Worm (Caenorhabditis elegans) whole organism, L2 larva: ENCODE measurements around the gene lite-1.

ENCODE experiments used
- C34F6.9 ChIP-seq: fragments of 150-350 bp; optimal IDR thresholded peaks from 2 replicates; lab custom pipeline; 2014; ENCODE audit warnings: missing biosample characterization, missing genetic modification characterization
- F13H6.1 ChIP-seq: sonication (generic microtip); optimal IDR thresholded peaks from 2 replicates; lab custom pipeline; 2016; ENCODE audit warnings: missing genetic modification characterization, missing compliant biosample characterization
- R02D3.7 ChIP-seq: fragments of 150-350 bp; optimal IDR thresholded peaks from 2 replicates; lab custom pipeline; 2014; ENCODE audit warnings: missing biosample characterization, missing genetic modification characterization
- Y55F3AM.14 ChIP-seq: fragments of 200-800 bp; sonication (Bioruptor generic); optimal IDR thresholded peaks from 2 replicates; lab custom pipeline; 2018; ENCODE audit warnings: mild to moderate bottlenecking, missing genetic modification characterization, missing compliant biosample characterization
- ZK546.5 ChIP-seq: sonication (generic microtip); optimal IDR thresholded peaks from 2 replicates; lab custom pipeline; 2017; ENCODE audit warnings: missing biosample characterization, missing genetic modification characterization
- alr-1 ChIP-seq: fragments of 150-350 bp; optimal IDR thresholded peaks from 2 replicates; lab custom pipeline; 2014; ENCODE audit warnings: missing biosample characterization, missing genetic modification characterization
- aly-2 ChIP-seq: fragments of 150-350 bp; optimal IDR thresholded peaks from 2 replicates; lab custom pipeline; 2014; ENCODE audit warnings: missing biosample characterization, missing genetic modification characterization
- ama-1 ChIP-seq: fragments of 150-350 bp; optimal IDR thresholded peaks from 2 replicates; lab custom pipeline; 2018; ENCODE audit warnings: inconsistent platforms
- blmp-1 ChIP-seq: sonication (generic microtip); optimal IDR thresholded peaks from 2 replicates; lab custom pipeline; 2017; ENCODE audit warnings: missing genetic modification characterization, mild to moderate bottlenecking, missing compliant biosample characterization, antibody characterized with exemption, moderate library complexity; ENCODE audit not compliant: insufficient read depth
- ceh-16 ChIP-seq: fragments of 150-350 bp; optimal IDR thresholded peaks from 2 replicates; lab custom pipeline; 2014; ENCODE audit warnings: missing biosample characterization, missing genetic modification characterization
- ceh-82 ChIP-seq: fragments of 150-350 bp; optimal IDR thresholded peaks from 2 replicates; lab custom pipeline; 2014; ENCODE audit warnings: missing biosample characterization, missing genetic modification characterization
- crh-2 ChIP-seq: sonication (generic microtip); optimal IDR thresholded peaks from 2 replicates; lab custom pipeline; 2017; ENCODE audit warnings: missing biosample characterization, missing genetic modification characterization
- dmd-4 ChIP-seq: sonication (generic microtip); optimal IDR thresholded peaks from 2 replicates; lab custom pipeline; 2017; ENCODE audit warnings: missing biosample characterization, missing genetic modification characterization
- egl-27 ChIP-seq: sonication (generic microtip); optimal IDR thresholded peaks from 3 replicates; lab custom pipeline; 2017; ENCODE audit warnings: missing biosample characterization, missing genetic modification reagents, missing genetic modification characterization
- elt-1 ChIP-seq: fragments of 150-350 bp; optimal IDR thresholded peaks from 2 replicates; lab custom pipeline; 2014; ENCODE audit warnings: missing biosample characterization, missing genetic modification characterization
- elt-3 ChIP-seq: sonication (generic microtip); optimal IDR thresholded peaks from 2 replicates; lab custom pipeline; 2017; ENCODE audit warnings: missing biosample characterization, missing genetic modification characterization
- fos-1 ChIP-seq: fragments of 150-350 bp; optimal IDR thresholded peaks from 2 replicates; lab custom pipeline; 2014; ENCODE audit warnings: missing biosample characterization, missing genetic modification characterization
- gmeb-1 ChIP-seq: fragments of 150-350 bp; optimal IDR thresholded peaks from 2 replicates; lab custom pipeline; 2014; ENCODE audit warnings: missing biosample characterization, missing genetic modification characterization
- lin-11 ChIP-seq: fragments of 150-350 bp; sonication (generic microtip); optimal IDR thresholded peaks from 2 replicates; lab custom pipeline; 2014; ENCODE audit warnings: missing biosample characterization, missing genetic modification characterization, inconsistent platforms, mixed read lengths
- lin-13 ChIP-seq: fragments of 150-350 bp; optimal IDR thresholded peaks from 2 replicates; lab custom pipeline; 2014; ENCODE audit warnings: missing biosample characterization, missing genetic modification reagents, missing genetic modification characterization
- lin-39 ChIP-seq: fragments of 150-350 bp; optimal IDR thresholded peaks from 2 replicates; lab custom pipeline; 2014; ENCODE audit warnings: missing biosample characterization, missing genetic modification reagents, missing genetic modification characterization
- lsy-2 ChIP-seq, 2 experiments: fragments of 150-350 bp in 1 of 2; sonication (generic microtip) in 1 of 2; optimal IDR thresholded peaks; 2 replicates each; lab custom pipeline; 2014 to 2017; ENCODE audit warnings: missing biosample characterization in 2 of 2, missing genetic modification characterization in 2 of 2
- mab-5 ChIP-seq: fragments of 150-350 bp; optimal IDR thresholded peaks from 2 replicates; lab custom pipeline; 2014; ENCODE audit warnings: missing biosample characterization, missing genetic modification characterization
- mbf-1 ChIP-seq: sonication (generic microtip); optimal IDR thresholded peaks from 2 replicates; lab custom pipeline; 2017; ENCODE audit warnings: missing biosample characterization, missing genetic modification characterization
- mdl-1 ChIP-seq, 2 experiments: fragments of 150-350 bp in 1 of 2; sonication (generic microtip) in 1 of 2; optimal IDR thresholded peaks; 2 replicates each; lab custom pipeline; 2017; ENCODE audit warnings: missing biosample characterization in 2 of 2, missing genetic modification characterization in 2 of 2
- nhr-10 ChIP-seq: sonication (generic microtip); optimal IDR thresholded peaks from 2 replicates; lab custom pipeline; 2017; ENCODE audit warnings: missing biosample characterization, missing genetic modification characterization
- nhr-11 ChIP-seq: fragments of 150-350 bp; optimal IDR thresholded peaks from 2 replicates; lab custom pipeline; 2014; ENCODE audit warnings: missing biosample characterization, missing genetic modification characterization
- nhr-12 ChIP-seq: fragments of 150-350 bp; optimal IDR thresholded peaks from 2 replicates; lab custom pipeline; 2014; ENCODE audit warnings: missing biosample characterization, missing genetic modification characterization
- nhr-129 ChIP-seq: fragments of 150-350 bp; optimal IDR thresholded peaks from 2 replicates; lab custom pipeline; 2014; ENCODE audit warnings: missing biosample characterization, missing genetic modification characterization
- nhr-21 ChIP-seq: fragments of 150-350 bp; optimal IDR thresholded peaks from 2 replicates; lab custom pipeline; 2014; ENCODE audit warnings: missing biosample characterization, missing genetic modification characterization
- nhr-23 ChIP-seq: fragments of 150-350 bp; optimal IDR thresholded peaks from 2 replicates; lab custom pipeline; 2014; ENCODE audit warnings: missing biosample characterization, missing genetic modification reagents, missing genetic modification characterization
- nhr-237 ChIP-seq: fragments of 150-350 bp; optimal IDR thresholded peaks from 2 replicates; lab custom pipeline; 2014; ENCODE audit warnings: missing biosample characterization, missing genetic modification characterization
- nhr-25 ChIP-seq: fragments of 150-350 bp; sonication (generic microtip); optimal IDR thresholded peaks from 3 replicates; lab custom pipeline; 2014; ENCODE audit warnings: missing biosample characterization, missing genetic modification characterization
- nhr-6 ChIP-seq: fragments of 150-350 bp; optimal IDR thresholded peaks from 2 replicates; lab custom pipeline; 2014; ENCODE audit warnings: missing biosample characterization, missing genetic modification characterization
- nhr-77 ChIP-seq: fragments of 150-350 bp; optimal IDR thresholded peaks from 2 replicates; lab custom pipeline; 2014; ENCODE audit warnings: missing biosample characterization, missing genetic modification characterization
- peb-1 ChIP-seq: fragments of 150-350 bp; optimal IDR thresholded peaks from 2 replicates; lab custom pipeline; 2014; ENCODE audit warnings: missing biosample characterization, missing genetic modification characterization
- sem-4 ChIP-seq: fragments of 150-350 bp; optimal IDR thresholded peaks from 2 replicates; lab custom pipeline; 2014; ENCODE audit warnings: missing biosample characterization, missing genetic modification reagents, missing genetic modification characterization
- skn-1 ChIP-seq: sonication (generic microtip); optimal IDR thresholded peaks from 2 replicates; lab custom pipeline; 2017; ENCODE audit warnings: missing biosample characterization, missing genetic modification characterization
- sma-3 ChIP-seq: sonication (generic microtip); optimal IDR thresholded peaks from 2 replicates; lab custom pipeline; 2016; ENCODE audit warnings: missing genetic modification reagents, missing genetic modification characterization, missing compliant biosample characterization
- sma-9 ChIP-seq, 2 experiments: fragments of 150-350 bp in 1 of 2; sonication (generic microtip) in 1 of 2; optimal IDR thresholded peaks; 2 replicates each; lab custom pipeline; 2014 to 2016; ENCODE audit warnings: missing genetic modification characterization in 2 of 2, mild to moderate bottlenecking in 1 of 2, missing biosample characterization in 1 of 2, missing compliant biosample characterization in 1 of 2, missing genetic modification reagents in 1 of 2, moderate library complexity in 1 of 2
- snpc-4 ChIP-seq: fragments of 150-350 bp; optimal IDR thresholded peaks from 2 replicates; lab custom pipeline; 2014; ENCODE audit warnings: missing biosample characterization, missing genetic modification characterization
- unc-39 ChIP-seq: fragments of 150-350 bp; optimal IDR thresholded peaks from 2 replicates; lab custom pipeline; 2014; ENCODE audit warnings: missing biosample characterization, missing genetic modification characterization
- unc-55 ChIP-seq: fragments of 150-350 bp; sonication (generic microtip); optimal IDR thresholded peaks from 3 replicates; lab custom pipeline; 2014; ENCODE audit warnings: missing biosample characterization, missing genetic modification reagents, missing genetic modification characterization
- unc-62 ChIP-seq: fragments of 150-350 bp; optimal IDR thresholded peaks from 2 replicates; lab custom pipeline; 2014; ENCODE audit warnings: missing biosample characterization, missing genetic modification reagents, missing genetic modification characterization
- zag-1 ChIP-seq: fragments of 150-350 bp; optimal IDR thresholded peaks from 2 replicates; lab custom pipeline; 2014; ENCODE audit warnings: missing biosample characterization, missing genetic modification characterization
- ztf-1 ChIP-seq: fragments of 200-800 bp; sonication (Bioruptor generic); conservative IDR thresholded peaks from 2 replicates; pipeline ENCODE4 v1.3.6; 2022; ENCODE audit warnings: missing genetic modification characterization, missing compliant biosample characterization
- ztf-11 ChIP-seq: sonication (generic microtip); optimal IDR thresholded peaks from 2 replicates; lab custom pipeline; 2017; ENCODE audit warnings: missing biosample characterization, missing genetic modification characterization
- ztf-4 ChIP-seq: fragments of 150-350 bp; optimal IDR thresholded peaks from 2 replicates; lab custom pipeline; 2014; ENCODE audit warnings: missing biosample characterization, missing genetic modification characterization

lite-1 gene

DNA sequence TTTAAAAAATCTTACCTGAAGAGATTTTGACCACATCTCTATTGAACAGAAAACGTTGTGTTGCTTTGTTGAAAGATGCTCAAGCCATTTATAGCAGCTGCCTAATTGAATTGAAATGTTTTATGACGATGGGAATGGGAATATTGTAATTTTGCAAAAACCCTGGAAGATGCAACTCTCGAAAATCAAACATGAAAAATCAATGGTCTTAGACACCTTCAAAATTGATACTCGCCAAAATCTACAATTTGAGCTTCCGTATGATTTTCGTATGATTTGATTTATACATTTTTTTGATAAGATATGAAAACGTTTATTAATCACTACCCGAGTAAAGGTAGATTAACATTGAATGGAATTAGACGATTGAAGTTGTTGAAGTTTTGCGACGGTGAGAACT lies 22.1 kb downstream of the lite-1 start, which contains the start of gene C14F11.7:
Gene C14F11.7, minus strand, starts transcription at position 101 of the 400 bp plus-strand sequence.
- TF ChIP-seq lsy-2 (tag; optimal IDR thresholded peaks at IDR 0.05; lab: Kevin White, UChicago) (no peak), ama-1 (lab: Kevin White, UChicago) (no peak), dmd-4 (tag; lab: Kevin White, UChicago) (no peak), crh-2 (no peak), egl-27 (tag; lab: Kevin White, UChicago) (no peak), R02D3.7 (tag; lab: Kevin White, UChicago) (no peak), nhr-11 (no peak), snpc-4 (tag; lab: Kevin White, UChicago) (no peak), lin-39 (tag; lab: Kevin White, UChicago) (no peak), nhr-77 (tag; lab: Kevin White, UChicago) (no peak), ztf-1 (GFP tag; lab: Robert Waterston, UW) (no peak), unc-62 (no peak)

DNA sequence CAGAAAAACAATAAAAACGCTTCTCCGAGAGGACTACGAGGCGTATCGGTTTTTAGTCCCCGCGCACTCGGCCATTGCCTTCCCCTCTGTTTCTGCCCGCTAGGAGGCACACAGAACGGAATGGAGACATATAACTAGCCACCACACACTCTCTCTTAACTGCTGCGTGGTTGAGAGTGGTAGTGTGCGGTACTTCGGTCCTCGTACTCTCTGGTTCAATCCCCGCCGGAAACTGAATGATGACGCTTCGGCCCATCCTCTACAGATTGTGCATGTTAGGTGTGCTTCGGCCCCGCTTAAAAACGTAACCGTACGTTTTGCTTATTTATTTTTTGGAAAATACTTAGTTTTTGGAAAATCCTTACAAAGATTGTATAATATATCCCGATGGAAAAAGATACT lies 22.9 kb downstream of the lite-1 start, which contains the start of gene T13C5.6:
Gene T13C5.6, minus strand, starts transcription at position 1 of the 402 bp plus-strand sequence.
- TF ChIP-seq ama-1 (lab: Kevin White, UChicago): no peak
- TF ChIP-seq ztf-4: peak; percentile 72
- TF ChIP-seq nhr-23 (tag; lab: Kevin White, UChicago): no peak
- TF ChIP-seq ceh-16 (tag; lab: Kevin White, UChicago): peak; percentile 53
- peak; percentile 69 for TF ChIP-seq nhr-6 (tag; lab: Kevin White, UChicago)
- TF ChIP-seq ZK546.5 (tag; lab: Kevin White, UChicago): no peak
- no peak for TF ChIP-seq elt-3 (tag; lab: Kevin White, UChicago)
- no peak for TF ChIP-seq mbf-1 (tag; lab: Kevin White, UChicago)
- no peak for TF ChIP-seq elt-1
- TF ChIP-seq nhr-12 (tag; lab: Kevin White, UChicago): no peak
- peak; percentile 75 for TF ChIP-seq zag-1 (tag; lab: Kevin White, UChicago)
- peak; percentile 63 for TF ChIP-seq mab-5
- no peak for TF ChIP-seq blmp-1
- TF ChIP-seq unc-62: peak; percentile 25
- peak; percentile 10 for TF ChIP-seq ztf-11 (tag; lab: Kevin White, UChicago)
- no peak for TF ChIP-seq ceh-82 (tag; lab: Kevin White, UChicago)
- TF ChIP-seq fos-1 (tag; lab: Kevin White, UChicago): peak; percentile 90
- no peak for TF ChIP-seq aly-2
- peak; percentile 59 for TF ChIP-seq nhr-10 (tag; lab: Kevin White, UChicago)
- TF ChIP-seq nhr-237 (tag; lab: Kevin White, UChicago): no peak
- TF ChIP-seq Y55F3AM.14 (GFP tag; lab: Kevin White, UChicago): peak; percentile 93
- TF ChIP-seq lin-39 (tag; lab: Kevin White, UChicago): no peak
- peak; percentile 95 for TF ChIP-seq nhr-129 (tag; lab: Kevin White, UChicago)
- peak; percentile 68 to 85 for TF ChIP-seq lsy-2 (tag; optimal IDR thresholded peaks at IDR 0.05; lab: Kevin White, UChicago)
- peak; percentile 30 for TF ChIP-seq nhr-11
- TF ChIP-seq mdl-1 (tag; optimal IDR thresholded peaks at IDR 0.05; lab: Kevin White, UChicago): peak; percentile 32 to 60
- no peak for TF ChIP-seq ztf-1 (GFP tag; lab: Robert Waterston, UW)
- peak; percentile 84 for TF ChIP-seq C34F6.9 (tag; lab: Kevin White, UChicago)
- peak; percentile 95 for TF ChIP-seq lin-11 (tag; lab: Kevin White, UChicago)
- TF ChIP-seq R02D3.7 (tag; lab: Kevin White, UChicago): no peak
- TF ChIP-seq gmeb-1 (tag; lab: Kevin White, UChicago): peak; percentile 66
- peak; percentile 10 for TF ChIP-seq snpc-4 (tag; lab: Kevin White, UChicago)
- peak; percentile 75 for TF ChIP-seq nhr-25 (tag; lab: Kevin White, UChicago)
- TF ChIP-seq lin-13 (GFP tag; lab: Kevin White, UChicago): peak; percentile 89
- peak; percentile 90 for TF ChIP-seq egl-27 (tag; lab: Kevin White, UChicago)
- no peak for TF ChIP-seq alr-1 (tag; lab: Kevin White, UChicago)
- TF ChIP-seq unc-55 (GFP tag; lab: Kevin White, UChicago): peak; percentile 91
- TF ChIP-seq peb-1 (tag; lab: Kevin White, UChicago): no peak
- peak; percentile 90 for TF ChIP-seq sem-4 (tag; lab: Kevin White, UChicago)
- peak; percentile 91 for TF ChIP-seq crh-2
- TF ChIP-seq nhr-77 (tag; lab: Kevin White, UChicago): no peak
- peak; percentile 87 for TF ChIP-seq F13H6.1 (tag; lab: Kevin White, UChicago)
- TF ChIP-seq skn-1: peak; percentile 70
- TF ChIP-seq unc-39: no peak
- TF ChIP-seq sma-9 (GFP tag; optimal IDR thresholded peaks at IDR 0.05; lab: Kevin White, UChicago): peak; percentile 89
- no peak for TF ChIP-seq sma-9 (tag; optimal IDR thresholded peaks at IDR 0.05; lab: Kevin White, UChicago)
- TF ChIP-seq nhr-21 (tag; lab: Kevin White, UChicago): peak; percentile 91
- TF ChIP-seq dmd-4 (tag; lab: Kevin White, UChicago): no peak
- peak; percentile 93 for TF ChIP-seq sma-3 (GFP tag; lab: Kevin White, UChicago)
